Worm (Caenorhabditis elegans) whole organism, late embryonic: ENCODE results near the gene nhr-108.

ENCODE experiments used
- C38D4.7 ChIP-seq: fragments of 200-800 bp; sonication (Bioruptor generic); optimal IDR thresholded peaks from 2 replicates; lab custom pipeline; 2018; ENCODE audit warnings: mild to moderate bottlenecking, missing genetic modification characterization, moderate library complexity, missing compliant biosample characterization
- K02D7.2 ChIP-seq: sonication (generic microtip); optimal IDR thresholded peaks from 2 replicates; lab custom pipeline; 2017; ENCODE audit warnings: mild to moderate bottlenecking, missing genetic modification characterization, missing compliant biosample characterization
- Y22D7AL.16 ChIP-seq: sonication (generic microtip); optimal IDR thresholded peaks from 2 replicates; lab custom pipeline; 2016; ENCODE audit warnings: missing genetic modification characterization, missing compliant biosample characterization
- ahr-1 ChIP-seq: sonication (generic microtip); optimal IDR thresholded peaks from 2 replicates; lab custom pipeline; 2016; ENCODE audit warnings: missing genetic modification characterization, missing compliant biosample characterization
- ceh-14 ChIP-seq: sonication (generic microtip); optimal IDR thresholded peaks from 2 replicates; lab custom pipeline; 2016; ENCODE audit warnings: missing genotype, missing genetic modification characterization, missing compliant biosample characterization
- ceh-18 ChIP-seq: sonication (generic microtip); optimal IDR thresholded peaks from 2 replicates; lab custom pipeline; 2016; ENCODE audit warnings: missing genetic modification characterization, missing compliant biosample characterization
- ceh-22 ChIP-seq: sonication (generic microtip); optimal IDR thresholded peaks from 2 replicates; lab custom pipeline; 2017; ENCODE audit warnings: missing biosample characterization, missing genetic modification characterization
- ceh-24 ChIP-seq: sonication (generic microtip); optimal IDR thresholded peaks from 2 replicates; lab custom pipeline; 2016; ENCODE audit warnings: mild to moderate bottlenecking, missing genetic modification characterization, missing compliant biosample characterization
- ceh-30 ChIP-seq: fragments of 150-350 bp; optimal IDR thresholded peaks from 2 replicates; lab custom pipeline; 2014; ENCODE audit warnings: missing biosample characterization, missing genetic modification characterization
- ceh-45 ChIP-seq: fragments of 200-800 bp; sonication (Bioruptor generic); IDR thresholded peaks from 2 replicates; pipeline ENCODE4 v1.3.6; 2022; ENCODE audit warnings: missing genetic modification reagents, missing genetic modification characterization, missing compliant biosample characterization
- ceh-6 ChIP-seq: fragments of 200-800 bp; sonication (Bioruptor generic); optimal IDR thresholded peaks from 2 replicates; lab custom pipeline; 2018; ENCODE audit warnings: mild to moderate bottlenecking, missing genetic modification characterization, missing compliant biosample characterization
- che-1 ChIP-seq: sonication (generic microtip); optimal IDR thresholded peaks from 2 replicates; lab custom pipeline; 2016; ENCODE audit warnings: mild to moderate bottlenecking, missing genetic modification characterization, missing compliant biosample characterization
- dmd-4 ChIP-seq: sonication (generic microtip); optimal IDR thresholded peaks from 2 replicates; lab custom pipeline; 2016; ENCODE audit warnings: borderline replicate concordance, missing genetic modification characterization, missing compliant biosample characterization
- dve-1 ChIP-seq: sonication (generic microtip); optimal IDR thresholded peaks from 2 replicates; lab custom pipeline; 2017; ENCODE audit warnings: antibody characterized with exemption, mild to moderate bottlenecking, missing genetic modification characterization, missing compliant biosample characterization
- elt-4 ChIP-seq: sonication (generic microtip); optimal IDR thresholded peaks from 2 replicates; lab custom pipeline; 2016; ENCODE audit warnings: missing genetic modification characterization, missing compliant biosample characterization
- eyg-1 ChIP-seq: sonication (generic microtip); optimal IDR thresholded peaks from 2 replicates; lab custom pipeline; 2016; ENCODE audit warnings: missing genotype, missing genetic modification characterization, missing compliant biosample characterization
- fax-1 ChIP-seq: sonication (generic microtip); optimal IDR thresholded peaks from 2 replicates; lab custom pipeline; 2016; ENCODE audit warnings: missing genotype, missing genetic modification characterization, missing compliant biosample characterization
- fkh-10 ChIP-seq: fragments of 150-350 bp; optimal IDR thresholded peaks from 2 replicates; lab custom pipeline; 2014; ENCODE audit warnings: missing biosample characterization, missing genetic modification reagents, missing genetic modification characterization
- fkh-6 ChIP-seq: sonication (generic microtip); optimal IDR thresholded peaks from 2 replicates; lab custom pipeline; 2016; ENCODE audit warnings: missing genetic modification characterization, missing compliant biosample characterization
- gmeb-2 ChIP-seq: sonication (generic microtip); optimal IDR thresholded peaks from 2 replicates; lab custom pipeline; 2016; ENCODE audit warnings: missing genetic modification characterization, inconsistent platforms, missing compliant biosample characterization
- hlh-13 ChIP-seq: fragments of 200-800 bp; sonication (Bioruptor generic); optimal IDR thresholded peaks from 2 replicates; lab custom pipeline; 2018; ENCODE audit warnings: mild to moderate bottlenecking, missing genetic modification characterization, missing compliant biosample characterization
- hlh-15 ChIP-seq: sonication (generic microtip); optimal IDR thresholded peaks from 2 replicates; lab custom pipeline; 2016; ENCODE audit warnings: missing genetic modification characterization, missing compliant biosample characterization
- hlh-6 ChIP-seq: sonication (generic microtip); optimal IDR thresholded peaks from 2 replicates; lab custom pipeline; 2016; ENCODE audit warnings: missing genotype, missing genetic modification characterization, missing compliant biosample characterization
- lim-6 ChIP-seq: sonication (generic microtip); optimal IDR thresholded peaks from 2 replicates; lab custom pipeline; 2016; ENCODE audit warnings: missing genetic modification characterization, missing compliant biosample characterization
- lin-11 ChIP-seq: fragments of 200-800 bp; sonication (Bioruptor generic); optimal IDR thresholded peaks from 2 replicates; lab custom pipeline; 2018; ENCODE audit warnings: mild to moderate bottlenecking, missing genetic modification characterization, missing compliant biosample characterization
- nfya-1 ChIP-seq: sonication (generic microtip); optimal IDR thresholded peaks from 2 replicates; lab custom pipeline; 2017; ENCODE audit warnings: missing genetic modification characterization, mild to moderate bottlenecking, missing compliant biosample characterization, antibody characterized with exemption, moderate library complexity
- nhr-11 ChIP-seq: fragments of 150-350 bp; optimal IDR thresholded peaks from 2 replicates; lab custom pipeline; 2014; ENCODE audit warnings: missing biosample characterization, missing genetic modification characterization
- pag-3 ChIP-seq: sonication (generic microtip); optimal IDR thresholded peaks from 2 replicates; lab custom pipeline; 2016; ENCODE audit warnings: missing compliant biosample characterization, missing genetic modification characterization, borderline replicate concordance
- pax-1 ChIP-seq: fragments of 150-350 bp; optimal IDR thresholded peaks from 2 replicates; lab custom pipeline; 2014; ENCODE audit warnings: missing biosample characterization, missing genetic modification characterization
- pha-4 ChIP-seq: fragments of 150-350 bp; optimal IDR thresholded peaks from 2 replicates; lab custom pipeline; 2018; ENCODE audit warnings: missing biosample characterization, missing genetic modification reagents, missing genetic modification characterization
- pqm-1 ChIP-seq: sonication (generic microtip); optimal IDR thresholded peaks from 2 replicates; lab custom pipeline; 2016; ENCODE audit warnings: missing genetic modification characterization, missing compliant biosample characterization
- rnt-1 ChIP-seq: sonication (generic microtip); optimal IDR thresholded peaks from 2 replicates; lab custom pipeline; 2016; ENCODE audit warnings: missing genetic modification characterization, missing compliant biosample characterization
- sdc-2 ChIP-seq: sonication (generic microtip); optimal IDR thresholded peaks from 2 replicates; lab custom pipeline; 2016; ENCODE audit warnings: missing genotype, missing genetic modification characterization, missing compliant biosample characterization
- sox-2 ChIP-seq: fragments of 200-800 bp; sonication (Bioruptor generic); IDR thresholded peaks from 2 replicates; pipeline ENCODE4 v1.3.6; 2022; ENCODE audit warnings: missing genetic modification reagents, missing genetic modification characterization, missing compliant biosample characterization
- sox-4 ChIP-seq: sonication (generic microtip); optimal IDR thresholded peaks from 2 replicates; lab custom pipeline; 2017; ENCODE audit warnings: mild to moderate bottlenecking, missing genetic modification characterization, inconsistent platforms, missing compliant biosample characterization
- syd-9 ChIP-seq: sonication (generic microtip); optimal IDR thresholded peaks from 2 replicates; lab custom pipeline; 2016; ENCODE audit warnings: mild to moderate bottlenecking, missing genetic modification characterization, moderate library complexity, missing compliant biosample characterization
- ttx-3 ChIP-seq: sonication (generic microtip); optimal IDR thresholded peaks from 2 replicates; lab custom pipeline; 2016; ENCODE audit warnings: missing genetic modification reagents, missing genetic modification characterization, missing compliant biosample characterization
- unc-42 ChIP-seq: sonication (generic microtip); optimal IDR thresholded peaks from 2 replicates; lab custom pipeline; 2016; ENCODE audit warnings: missing genotype, missing genetic modification characterization, missing compliant biosample characterization
- unc-55 ChIP-seq: sonication (generic microtip); optimal IDR thresholded peaks from 2 replicates; lab custom pipeline; 2017; ENCODE audit warnings: missing biosample characterization, missing genetic modification reagents, missing genetic modification characterization

Gene nhr-108

DNA sequence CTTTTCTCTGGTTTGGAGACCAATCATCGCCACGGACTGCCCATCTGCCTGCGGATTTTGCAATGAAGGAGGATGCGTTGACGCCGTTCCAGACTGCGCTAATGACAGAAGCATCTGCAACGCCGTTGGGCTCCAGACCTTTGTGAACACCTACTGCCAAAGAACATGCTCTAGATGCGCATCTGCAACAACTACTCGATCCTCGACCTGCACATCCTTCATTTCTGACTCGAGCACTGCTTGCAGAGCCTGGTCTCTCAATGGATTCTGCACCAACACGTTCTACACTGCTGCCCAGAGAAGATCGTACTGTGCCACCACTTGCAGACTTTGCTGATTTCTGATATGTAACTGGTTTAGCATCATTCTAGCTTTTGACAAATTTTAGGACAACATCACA lies 23.7 kb downstream of the nhr-108 start:
- TF ChIP-seq dmd-4 (tag; lab: Kevin White, UChicago) (no peak), hlh-13 (no peak), ttx-3 (tag; lab: Kevin White, UChicago) (no peak), ceh-18 (tag; lab: Kevin White, UChicago) (no peak), nhr-11 (tag; lab: Kevin White, UChicago) (no peak), ceh-24 (tag; lab: Kevin White, UChicago) (no peak), elt-4 (tag; lab: Kevin White, UChicago) (no peak), lim-6 (tag; lab: Kevin White, UChicago) (no peak), hlh-6 (tag; lab: Kevin White, UChicago) (no peak), pqm-1 (tag; lab: Kevin White, UChicago) (no peak), lin-11 (tag; lab: Kevin White, UChicago) (no peak), ceh-22 (no peak), pag-3 (tag; lab: Kevin White, UChicago) (no peak), fax-1 (tag; lab: Kevin White, UChicago) (no peak), C38D4.7 (GFP tag; lab: Kevin White, UChicago) (no peak), pha-4 (tag; lab: Kevin White, UChicago) (no peak), ceh-6 (GFP tag; lab: Kevin White, UChicago) (no peak), ceh-45 (GFP tag; lab: Robert Waterston, UW) (no peak), syd-9 (tag; lab: Kevin White, UChicago) (no peak)

DNA sequence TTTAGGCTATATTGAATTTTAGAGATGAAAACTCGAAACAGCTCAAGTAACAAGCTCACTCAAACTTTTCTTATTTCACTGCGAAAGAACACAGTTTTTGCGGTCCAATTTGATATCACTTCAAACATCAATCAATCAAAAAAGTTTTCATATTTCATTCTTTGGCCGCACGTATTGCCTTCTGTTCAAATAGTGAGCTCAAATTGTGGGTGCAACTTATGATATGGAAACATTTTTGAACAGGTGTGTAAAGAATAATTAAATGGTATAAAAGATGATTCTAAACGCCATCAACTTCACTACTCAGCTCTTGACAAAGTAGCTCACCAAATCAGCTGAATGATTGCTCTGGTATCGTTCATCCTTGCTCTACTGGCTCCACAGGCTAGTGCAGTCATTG lies 24.6 kb downstream of the nhr-108 start, which contains the start of gene T06C12.14:
TSS of gene T06C12.14 (plus strand) at position 301 of the 400 bp plus-strand sequence.
- TF ChIP-seq K02D7.2 = no peak
- TF ChIP-seq Y22D7AL.16 (tag; lab: Kevin White, UChicago) = no peak
- no peak for TF ChIP-seq lin-11 (tag; lab: Kevin White, UChicago)
- TF ChIP-seq hlh-15 (tag; lab: Kevin White, UChicago) = no peak
- TF ChIP-seq sox-2 (GFP tag; lab: Robert Waterston, UW) = no peak

DNA sequence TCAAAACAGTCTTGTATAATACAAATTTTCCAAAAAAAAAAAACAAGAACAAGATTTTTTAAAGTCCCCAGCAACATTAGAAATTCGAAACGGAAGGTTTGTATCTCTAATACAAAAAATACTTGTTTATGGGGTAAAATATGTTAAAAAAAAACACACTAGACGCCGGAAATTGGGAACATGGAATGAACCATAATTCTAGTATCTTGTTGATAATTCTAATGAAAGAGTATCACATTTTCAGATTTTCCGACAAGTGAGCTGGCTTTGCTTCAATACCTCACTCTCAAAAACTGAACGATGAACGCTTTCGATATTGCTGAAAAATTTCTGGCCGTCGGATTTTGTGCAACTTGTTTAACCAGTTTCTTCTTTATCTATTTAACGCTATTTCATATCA lies 26.6 kb downstream of the nhr-108 start, which contains the start of gene str-60:
TSS of gene str-60 (plus strand) at position 301 of the 400 bp plus-strand sequence.
- TF ChIP-seq fax-1 (tag; lab: Kevin White, UChicago) = no peak
- TF ChIP-seq pax-1 (tag; lab: Kevin White, UChicago) = no peak
- TF ChIP-seq gmeb-2 (tag; lab: Kevin White, UChicago) = no peak
- no peak for TF ChIP-seq che-1
- no peak for TF ChIP-seq lim-6 (tag; lab: Kevin White, UChicago)
- TF ChIP-seq ceh-24 (tag; lab: Kevin White, UChicago) = no peak
- no peak for TF ChIP-seq rnt-1 (tag; lab: Kevin White, UChicago)
- TF ChIP-seq nfya-1 = no peak
- no peak for TF ChIP-seq Y22D7AL.16 (tag; lab: Kevin White, UChicago)
- TF ChIP-seq dve-1 = no peak
- TF ChIP-seq, all 69 proteins: peak for 0

DNA sequence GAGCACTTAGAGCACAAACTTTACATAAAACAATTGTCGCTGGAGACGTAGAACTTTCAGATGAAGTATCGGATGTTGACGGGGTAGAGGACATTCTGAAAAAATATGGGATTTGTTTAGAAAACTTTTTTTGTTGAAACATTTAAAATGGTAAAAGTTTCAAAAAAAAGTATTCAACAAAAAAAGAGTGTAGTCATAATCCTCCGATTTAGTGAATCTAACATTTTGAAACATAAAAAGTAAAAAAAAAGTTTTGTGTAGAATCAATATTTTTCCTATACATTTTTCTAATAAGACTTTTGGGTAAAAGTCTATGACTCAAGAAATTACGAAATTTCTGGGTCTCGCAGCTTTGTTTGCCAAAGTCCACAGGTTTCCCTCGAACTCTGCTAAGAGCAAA lies 27.6 kb downstream of the nhr-108 start, which contains the start of gene nhr-213:
TSS of gene nhr-213 (minus strand) at position 101 of the 400 bp plus-strand sequence.
- TF ChIP-seq unc-55 (no peak), nhr-11 (tag; lab: Kevin White, UChicago) (no peak), eyg-1 (tag; lab: Kevin White, UChicago) (no peak), fkh-10 (GFP tag; lab: Kevin White, UChicago) (no peak), ceh-45 (GFP tag; lab: Robert Waterston, UW) (no peak), pha-4 (tag; lab: Kevin White, UChicago) (no peak)

DNA sequence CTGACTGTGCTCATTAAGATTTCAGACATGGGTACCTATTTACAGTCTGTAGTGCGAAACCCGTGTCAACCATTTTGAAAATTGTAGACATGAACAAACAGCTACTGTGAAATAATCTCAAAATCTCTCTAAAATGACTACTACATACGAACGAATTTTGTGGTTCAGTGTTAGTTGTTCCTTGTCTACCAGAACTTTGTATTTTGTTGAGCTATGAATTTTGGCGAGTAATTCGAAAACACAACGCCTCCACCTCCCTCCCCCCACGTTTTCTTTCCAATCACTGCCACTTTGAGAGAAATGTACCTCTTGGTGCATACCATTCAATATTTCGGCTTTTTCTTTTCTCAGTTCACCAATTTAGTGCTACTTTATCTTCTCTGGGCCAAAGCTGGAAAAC lies 31.6 kb downstream of the nhr-108 start, which contains the start of gene T06C12.11:
TSS of gene T06C12.11 (plus strand) at position 301 of the 400 bp plus-strand sequence.
- TF ChIP-seq fkh-6 (tag; lab: Kevin White, UChicago) (no peak), nhr-11 (tag; lab: Kevin White, UChicago) (no peak), pqm-1 (tag; lab: Kevin White, UChicago) (no peak), ceh-14 (tag; lab: Kevin White, UChicago) (no peak), eyg-1 (tag; lab: Kevin White, UChicago) (no peak), unc-42 (tag; lab: Kevin White, UChicago) (no peak), sox-4 (tag; lab: Kevin White, UChicago) (no peak), ceh-30 (tag; lab: Kevin White, UChicago) (no peak), fax-1 (tag; lab: Kevin White, UChicago) (no peak), sdc-2 (tag; lab: Kevin White, UChicago) (no peak), che-1 (no peak), ahr-1 (no peak)
